Worm (Caenorhabditis elegans) whole organism, midembryonic: Measurements from ENCODE around the gene F55G11.2.

Experiments
- cog-1 ChIP-seq: sonication (generic microtip); optimal IDR thresholded peaks from 2 replicates; lab custom pipeline; 2016; ENCODE audit warnings: missing genetic modification characterization, missing compliant biosample characterization
- flt-1 ChIP-seq: fragments of 200-800 bp; sonication (Bioruptor generic); IDR thresholded peaks from 2 replicates; pipeline ENCODE4 v1.3.6; 2022; ENCODE audit warnings: missing genetic modification characterization, missing compliant biosample characterization
- ref-1 ChIP-seq: fragments of 200-800 bp; sonication (Bioruptor generic); conservative IDR thresholded peaks from 2 replicates; pipeline ENCODE4 v1.3.6; 2022; ENCODE audit warnings: missing genetic modification reagents, missing genetic modification characterization, missing compliant biosample characterization
- tab-1 ChIP-seq: fragments of 200-800 bp; sonication (Bioruptor generic); IDR thresholded peaks from 2 replicates; pipeline ENCODE4 v1.3.6; 2022; ENCODE audit warnings: missing genetic modification characterization, missing compliant biosample characterization
- ztf-23 ChIP-seq: fragments of 200-800 bp; sonication (Bioruptor generic); IDR thresholded peaks from 2 replicates; pipeline ENCODE4 v1.3.6; 2022; ENCODE audit warnings: missing genetic modification reagents, missing genetic modification characterization, missing compliant biosample characterization
- ztf-29 ChIP-seq: fragments of 200-800 bp; sonication (Bioruptor generic); IDR thresholded peaks from 2 replicates; pipeline ENCODE4 v1.3.6; 2022; ENCODE audit warnings: missing genetic modification reagents, missing genetic modification characterization, missing compliant biosample characterization

ce11 chrIV:12978307-12979036 lies 9.4 kb upstream of the F55G11.2 start, which contains the start of gene K10D11.2:
- no peak for TF ChIP-seq cog-1 (tag; lab: Kevin White, UChicago)
- no peak for TF ChIP-seq ref-1 (GFP tag; lab: Robert Waterston, UW)
- TF ChIP-seq tab-1 = no peak
- TF ChIP-seq flt-1 (GFP tag; lab: Robert Waterston, UW) = no peak
- no peak for TF ChIP-seq ztf-29 (GFP tag; lab: Robert Waterston, UW)
- TF ChIP-seq ztf-23 (GFP tag; lab: Robert Waterston, UW) = no peak
